Worm (Caenorhabditis elegans) whole organism, dauer: ENCODE results near the gene Y39E4A.1.

Source experiments
- unc-62 ChIP-seq: sonication (generic microtip); optimal IDR thresholded peaks from 2 replicates; lab custom pipeline; 2017; ENCODE audit warnings: missing biosample characterization, missing genetic modification reagents, missing genetic modification characterization

The Y39E4A.1 gene

DNA sequence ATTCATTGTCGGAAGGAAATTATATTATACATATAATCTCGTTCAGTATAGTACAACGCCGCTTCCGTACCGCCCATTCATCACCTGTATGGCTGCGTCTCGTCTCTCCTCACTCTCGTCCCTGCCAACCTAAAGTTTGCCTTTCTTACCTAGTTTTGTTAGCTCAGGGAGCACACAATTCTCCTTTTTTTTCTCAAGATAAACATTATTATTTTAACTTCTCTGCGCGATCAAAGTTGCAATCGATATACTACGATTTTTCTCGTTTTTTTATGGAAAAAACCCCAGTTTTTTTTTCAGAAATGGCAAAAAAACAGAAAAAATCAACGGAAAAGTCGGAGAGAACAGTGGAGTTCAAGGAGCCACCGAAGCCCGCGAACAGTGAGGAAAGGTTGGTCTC, 16.8 kb upstream of the Y39E4A.1 start, which contains the start of gene epg-3:
Gene epg-3, plus strand, starts transcription at position 301 of the 400 bp plus-strand sequence.
- no peak for TF ChIP-seq unc-62 (GFP tag; lab: Kevin White, UChicago)

DNA sequence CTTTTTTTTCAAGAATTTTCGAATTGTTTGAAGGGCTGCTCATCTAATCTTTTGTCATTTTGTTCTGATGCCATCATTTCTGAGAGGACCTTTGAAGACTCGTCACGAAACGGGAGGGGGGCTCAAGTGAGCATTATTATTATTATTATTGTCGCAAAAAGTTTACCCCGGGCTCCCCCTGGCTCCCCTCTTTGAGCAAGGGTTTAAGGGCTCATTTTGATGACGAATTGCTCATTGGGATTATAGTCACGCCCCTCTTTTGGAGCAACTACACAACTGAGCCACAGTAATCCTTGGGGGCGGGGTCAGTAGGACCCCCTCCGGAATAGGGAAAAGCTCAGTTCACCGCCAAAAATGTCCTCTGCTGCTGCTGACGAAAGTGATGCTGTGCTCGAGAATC, 8.9 kb upstream of the Y39E4A.1 start, which contains the start of gene unc-25:
Gene unc-25, plus strand, starts transcription at position 345 of the 400 bp plus-strand sequence.
- no peak for TF ChIP-seq unc-62 (GFP tag; lab: Kevin White, UChicago)

DNA sequence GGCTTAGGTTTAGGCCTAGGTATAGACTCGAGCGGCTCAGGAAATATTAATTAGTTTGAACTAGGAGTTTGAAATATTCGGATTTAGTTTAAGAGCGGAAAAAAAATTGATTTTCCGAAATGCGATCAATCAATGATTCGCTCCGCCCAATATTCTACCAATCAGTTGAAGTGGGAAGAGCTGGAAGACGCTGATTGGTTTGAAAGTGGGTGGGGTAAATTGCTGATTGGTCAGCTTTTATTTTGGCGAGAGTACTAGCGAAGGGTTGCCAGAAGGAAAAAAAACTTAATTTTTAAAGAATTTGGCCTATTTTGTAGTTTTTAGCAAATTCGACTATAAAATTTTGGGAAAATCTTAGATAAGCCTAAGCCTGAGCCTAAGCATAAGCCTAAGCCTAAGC, 7.1 kb upstream of the Y39E4A.1 start:
- no peak for TF ChIP-seq unc-62 (GFP tag; lab: Kevin White, UChicago)

DNA sequence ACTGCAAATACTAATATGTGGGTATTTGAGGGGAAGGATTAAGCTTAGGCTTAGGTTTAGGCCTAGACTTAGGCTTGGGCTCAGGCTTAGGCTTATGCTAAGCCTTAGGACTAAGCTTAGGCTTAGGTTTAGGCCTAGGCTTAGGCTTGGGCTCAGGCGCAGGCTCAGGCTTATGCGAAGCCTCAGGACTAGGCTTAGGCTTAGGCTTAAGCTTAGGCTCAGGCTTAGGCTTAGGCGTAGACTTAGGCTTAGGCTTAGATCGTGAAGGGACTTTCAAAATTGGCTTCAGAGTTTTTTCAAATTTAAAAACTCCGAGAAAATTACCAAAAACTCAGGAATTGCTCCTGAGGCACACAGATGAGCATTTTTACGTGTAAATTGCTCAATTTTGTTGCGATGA, 6.1 kb upstream of the Y39E4A.1 start:
- TF ChIP-seq unc-62 (GFP tag; lab: Kevin White, UChicago): no peak

DNA sequence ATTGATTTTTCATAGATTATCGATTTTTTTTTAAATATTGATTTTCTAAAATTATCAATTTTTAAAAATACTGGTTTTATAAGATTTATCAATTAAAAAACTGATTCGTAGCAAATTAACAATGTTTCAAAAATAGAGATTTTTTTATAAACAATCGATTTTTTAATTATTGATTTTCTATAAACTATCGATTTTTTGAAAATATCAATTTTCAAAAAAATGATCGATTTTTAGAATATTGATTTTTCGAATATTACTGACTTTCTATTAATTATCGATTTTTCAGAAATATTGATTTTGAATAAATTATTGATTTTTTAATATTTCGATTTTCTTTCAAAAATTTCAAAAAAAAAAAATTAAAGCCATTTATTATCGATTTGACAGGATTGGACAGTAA, 1.4 kb downstream of the Y39E4A.1 start:
- TF ChIP-seq unc-62 (GFP tag; lab: Kevin White, UChicago): no peak

DNA sequence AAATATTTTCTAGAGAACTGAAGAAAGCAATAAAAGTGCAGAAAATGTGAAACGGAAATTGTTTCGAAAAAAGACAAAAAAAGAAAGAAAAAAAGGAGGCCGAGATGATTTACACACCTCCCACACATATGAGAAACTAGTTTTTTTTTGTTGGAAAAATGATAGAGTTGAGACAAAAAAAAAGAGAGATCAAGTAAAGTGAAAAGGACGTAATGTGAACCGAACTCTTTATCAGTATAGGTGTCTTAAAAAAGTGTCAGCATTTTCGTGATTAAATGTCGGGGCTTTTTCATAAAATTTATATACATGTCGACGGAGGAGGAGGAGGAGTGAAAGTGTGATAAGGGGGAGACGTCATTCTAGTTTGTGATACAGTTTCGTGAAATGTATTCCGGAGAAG, 8.1 kb downstream of the Y39E4A.1 start:
- TF ChIP-seq unc-62 (GFP tag; lab: Kevin White, UChicago): no peak

DNA sequence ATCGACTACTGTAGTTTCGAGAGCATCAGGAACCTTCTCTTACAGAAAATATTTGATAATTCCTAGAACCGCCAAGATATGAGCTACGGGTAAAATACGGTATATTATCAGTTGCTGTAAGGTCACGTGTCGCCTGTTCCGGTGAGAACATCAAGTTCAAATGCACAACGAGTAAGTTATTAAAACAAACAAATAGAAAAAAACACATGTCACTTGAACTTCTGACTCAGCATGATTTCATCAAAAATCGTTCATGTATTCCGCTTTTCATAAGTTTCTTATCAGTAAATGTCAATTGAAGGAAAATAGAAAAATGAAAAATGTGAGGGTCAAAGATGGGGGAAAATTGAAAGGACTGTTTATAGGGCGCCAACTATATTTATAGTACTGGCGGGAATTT, 9.5 kb downstream of the Y39E4A.1 start:
- no peak for TF ChIP-seq unc-62 (GFP tag; lab: Kevin White, UChicago)

DNA sequence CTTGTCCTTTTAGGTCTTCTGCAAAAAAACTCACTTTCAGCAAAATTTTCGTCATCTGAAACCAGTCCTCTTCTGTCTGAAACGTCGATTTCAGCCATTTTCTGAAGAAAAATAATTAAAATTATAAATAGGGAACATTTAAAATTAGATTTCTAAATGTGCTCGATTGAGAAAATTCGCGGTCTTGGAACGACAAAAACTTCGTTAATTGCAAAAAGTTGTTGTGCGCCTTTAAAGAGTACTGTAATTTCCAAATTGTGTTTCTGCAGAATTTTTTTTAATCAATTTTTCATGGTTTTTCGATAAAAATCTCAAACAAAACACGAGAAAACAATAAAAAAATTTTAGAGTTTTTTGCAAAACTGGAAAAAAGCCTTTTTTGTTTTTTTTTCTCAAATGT, 15.7 kb downstream of the Y39E4A.1 start, which contains the start of gene ttm-1:
Gene ttm-1, minus strand, starts transcription at position 101 of the 400 bp plus-strand sequence.
- no peak for TF ChIP-seq unc-62 (GFP tag; lab: Kevin White, UChicago)

DNA sequence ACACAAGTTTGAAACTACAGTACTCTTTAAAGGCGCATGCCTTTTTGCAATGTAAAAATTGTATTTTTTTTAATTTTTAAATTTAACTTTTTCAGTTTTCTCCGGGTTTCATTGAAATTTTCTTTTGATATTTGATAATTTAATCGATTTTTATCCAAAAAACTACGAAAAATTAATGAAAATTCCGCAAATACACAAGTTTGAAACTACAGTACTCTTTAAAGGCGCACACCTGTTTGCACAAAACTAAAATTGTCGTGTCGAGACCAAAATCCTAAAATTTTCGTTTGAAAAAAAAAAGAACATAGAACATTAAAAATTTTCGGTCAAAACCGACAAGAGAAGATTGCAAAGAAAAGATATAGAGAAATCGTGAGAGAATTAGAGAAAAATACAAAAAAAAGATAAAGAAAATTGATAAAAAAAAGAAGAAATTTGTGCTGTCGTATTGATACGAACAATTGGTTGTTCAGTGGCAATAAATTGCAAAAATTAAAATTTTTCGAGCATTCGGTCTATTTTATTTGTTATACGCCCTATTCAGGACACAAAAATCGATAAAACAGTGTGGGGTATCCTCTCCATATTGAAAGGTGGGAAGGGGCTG, 16.3 kb downstream of the Y39E4A.1 start:
- TF ChIP-seq unc-62 (GFP tag; lab: Kevin White, UChicago): no peak

DNA sequence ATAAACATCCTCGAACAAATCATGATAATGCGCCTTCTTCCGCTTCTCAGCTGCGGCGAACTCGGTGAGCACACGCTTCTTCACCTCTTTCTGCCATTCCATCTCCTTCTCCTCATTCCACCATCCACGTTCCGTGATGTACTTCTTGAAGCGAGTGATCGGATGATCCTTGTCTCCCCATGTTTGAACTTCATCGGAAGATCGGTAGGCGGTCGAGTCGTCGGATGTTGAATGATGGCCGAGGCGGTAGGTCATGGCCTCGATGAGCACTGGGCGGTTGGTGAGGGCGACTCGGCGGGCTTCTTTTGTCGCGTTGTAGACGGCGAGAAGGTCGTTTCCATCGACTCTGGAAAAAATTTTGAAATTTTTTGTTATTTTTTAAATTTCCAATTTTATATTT, 17.1 kb downstream of the Y39E4A.1 start:
- TF ChIP-seq unc-62 (GFP tag; lab: Kevin White, UChicago): no peak

DNA sequence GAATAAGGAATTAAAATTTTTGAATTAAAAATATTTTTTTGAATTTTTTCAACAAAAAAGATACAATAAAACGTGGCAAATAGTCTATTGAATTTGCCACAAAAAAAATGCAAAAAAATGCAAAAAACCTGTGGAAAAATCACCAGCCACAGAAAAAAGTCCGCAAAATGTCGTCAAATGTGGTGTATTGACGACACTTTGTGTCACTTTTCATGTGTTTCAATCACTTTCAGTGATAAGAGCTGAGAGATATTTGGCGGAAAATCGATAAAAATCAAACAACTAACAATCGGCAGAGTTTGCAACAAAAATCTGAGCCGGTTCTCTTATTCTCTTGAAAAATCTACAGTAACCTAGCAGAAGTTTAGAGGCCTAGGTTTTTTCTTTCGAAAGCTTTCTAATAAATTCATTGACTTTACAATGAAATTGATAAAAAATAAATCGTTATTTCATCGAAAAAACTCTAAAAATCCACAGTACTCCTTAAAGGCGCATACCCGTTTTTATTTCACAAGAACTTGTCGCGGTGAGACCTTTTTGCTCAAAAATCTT, 20.7 kb downstream of the Y39E4A.1 start:
- no peak for TF ChIP-seq unc-62 (GFP tag; lab: Kevin White, UChicago)

DNA sequence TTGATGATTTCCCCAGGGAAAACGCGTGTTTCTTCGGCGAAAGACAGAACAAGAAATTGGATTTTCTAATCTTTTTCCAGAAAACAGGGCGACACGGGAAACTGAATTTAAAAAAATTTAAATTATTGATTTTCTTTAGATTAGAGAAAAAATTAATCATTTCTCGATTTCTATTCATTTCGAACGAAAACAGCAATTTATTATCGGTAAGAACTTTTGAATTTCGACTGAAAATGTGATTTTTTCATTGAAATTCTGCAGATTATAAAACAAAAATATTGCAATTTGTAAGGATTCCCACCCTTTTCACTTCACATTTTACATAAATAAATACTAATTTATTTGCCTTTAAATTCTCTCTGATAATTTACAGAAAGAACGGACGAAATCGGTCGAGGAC, 21.2 kb downstream of the Y39E4A.1 start, which contains the start of gene bckd-1A:
Gene bckd-1A, minus strand, starts transcription at position 101 of the 400 bp plus-strand sequence.
- TF ChIP-seq unc-62 (GFP tag; lab: Kevin White, UChicago): no peak

DNA sequence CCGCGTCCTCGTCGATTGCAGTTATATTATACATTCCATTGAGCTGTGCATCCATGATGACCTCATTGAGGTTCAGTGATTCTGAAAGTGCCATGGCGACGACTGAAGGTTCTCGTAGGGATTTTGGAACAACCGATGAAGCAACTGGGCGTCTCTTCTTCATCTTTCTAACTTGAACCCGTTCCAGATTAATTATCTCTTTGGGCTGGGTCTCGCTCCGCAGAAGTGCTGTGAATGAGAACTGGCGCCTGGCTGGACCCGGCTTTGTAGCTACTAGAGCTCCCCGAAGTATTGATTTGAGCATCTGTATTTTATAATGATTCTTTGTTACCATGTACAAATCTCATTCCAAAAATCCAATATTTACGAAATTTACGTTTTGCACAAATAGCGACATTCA, 26.3 kb downstream of the Y39E4A.1 start, which contains the start of gene ZK1010.2:
Gene ZK1010.2, minus strand, starts transcription at position 304 of the 400 bp plus-strand sequence.
- no peak for TF ChIP-seq unc-62 (GFP tag; lab: Kevin White, UChicago)

DNA sequence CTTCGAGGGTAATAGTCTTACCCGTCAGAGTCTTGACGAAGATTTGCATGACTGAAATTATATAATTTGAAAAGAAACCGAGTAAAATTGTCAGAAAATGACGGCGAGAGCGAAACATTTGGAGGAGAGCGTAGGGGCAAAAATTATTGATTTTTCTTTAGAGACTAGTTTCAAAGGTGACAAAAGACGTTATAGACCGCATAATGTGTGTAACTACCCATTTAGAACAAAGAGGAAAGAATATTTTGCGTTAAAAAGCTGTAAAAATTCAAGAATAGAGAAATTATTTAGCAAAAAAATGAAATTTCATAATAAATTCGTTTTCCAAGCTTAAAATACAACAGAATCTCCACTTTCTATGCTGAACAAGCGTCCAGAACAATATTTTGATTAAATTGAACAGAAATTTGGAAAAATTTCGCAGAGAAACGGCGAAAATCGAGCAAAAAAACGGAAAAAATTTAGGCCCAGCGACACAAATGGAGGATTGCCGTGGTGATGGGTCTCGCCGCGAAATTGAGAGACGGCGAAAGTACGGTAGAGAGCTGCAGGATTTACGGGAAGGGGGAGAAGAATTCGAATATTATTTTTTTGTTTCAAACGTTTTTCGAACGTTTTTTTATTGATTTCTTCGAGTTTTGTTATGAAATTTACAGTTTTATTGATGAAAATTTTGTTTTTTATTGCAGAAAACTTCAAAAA, 27.4 kb downstream of the Y39E4A.1 start, which contains the start of the genes ubq-2 and frg-1:
Gene ubq-2, minus strand, starts transcription at position 51 of the 702 bp plus-strand sequence.
Gene frg-1, plus strand, starts transcription at position 690 of the 702 bp plus-strand sequence.
- TF ChIP-seq unc-62 (GFP tag; lab: Kevin White, UChicago): no peak

DNA sequence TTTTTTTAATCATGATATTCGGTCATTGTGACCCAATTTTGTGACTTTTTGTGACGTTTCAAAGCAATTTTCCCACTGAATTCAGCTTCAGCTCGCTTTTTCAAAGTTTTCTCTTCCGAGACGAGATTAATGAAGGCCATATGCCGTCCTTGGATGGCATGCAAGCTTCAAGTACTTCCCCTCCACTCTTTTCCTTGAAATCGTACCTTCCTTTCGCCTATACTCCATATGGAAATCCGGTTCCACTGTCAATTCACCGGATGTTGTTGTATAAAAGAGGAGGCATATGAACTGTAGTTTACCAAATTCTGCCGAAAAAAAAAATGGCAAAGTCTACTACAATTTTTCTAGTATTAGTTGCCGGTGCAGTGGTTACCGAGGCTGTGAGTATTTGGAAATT, 29.6 kb downstream of the Y39E4A.1 start, which contains the start of gene ZK1010.4:
Gene ZK1010.4, plus strand, starts transcription at position 301 of the 400 bp plus-strand sequence.
- no peak for TF ChIP-seq unc-62 (GFP tag; lab: Kevin White, UChicago)

DNA sequence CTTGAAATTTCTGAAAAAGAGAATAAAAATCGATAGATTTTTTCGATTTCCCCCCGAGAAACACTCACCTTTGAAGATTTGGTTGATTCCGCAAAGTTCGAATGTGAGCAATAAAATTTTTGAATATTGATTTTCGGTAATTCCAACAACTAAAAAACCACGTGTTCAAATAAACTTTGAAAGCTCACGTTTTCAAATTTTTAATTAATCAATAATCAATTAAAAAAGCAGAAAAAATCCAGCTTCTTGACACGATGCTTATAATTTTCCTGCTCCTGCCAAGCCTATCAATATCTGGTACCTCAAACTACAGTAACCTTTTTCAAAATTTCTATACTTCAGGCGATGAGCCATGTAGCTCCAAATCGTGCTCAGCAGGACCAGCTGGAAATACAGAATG, 36.2 kb downstream of the Y39E4A.1 start, which contains the start of gene ZK1010.5:
Gene ZK1010.5, minus strand, starts transcription at position 101 of the 400 bp plus-strand sequence.
- TF ChIP-seq unc-62 (GFP tag; lab: Kevin White, UChicago): no peak
